Fruit fly (Drosophila melanogaster) whole organism, embryonic: Measurements from ENCODE around the gene CG6163.

Experiments
- CG10267 ChIP-seq: fragments of 200-800 bp; sonication (Bioruptor generic); optimal IDR thresholded peaks from 2 replicates; lab custom pipeline; 2018; ENCODE audit warnings: missing biosample characterization, mild to moderate bottlenecking, missing genetic modification characterization, moderate library complexity
- CG10274 ChIP-seq: fragments of 200-800 bp; sonication (Bioruptor generic); optimal IDR thresholded peaks from 3 replicates; lab custom pipeline; 2017; ENCODE audit warnings: missing biosample characterization, mild to moderate bottlenecking, missing genetic modification characterization
- CG10543 ChIP-seq: fragments of 200-800 bp; sonication (Bioruptor generic); optimal IDR thresholded peaks from 3 replicates; lab custom pipeline; 2017; ENCODE audit warnings: missing biosample characterization, mild to moderate bottlenecking, missing genetic modification characterization, moderate library complexity
- CG11560 ChIP-seq: fragments of 200-800 bp; sonication (Bioruptor generic); IDR thresholded peaks from 3 replicates; pipeline ENCODE4 v1.3.6; 2022; ENCODE audit warnings: missing biosample characterization, missing genetic modification characterization
- CG11695 ChIP-seq: fragments of 200-800 bp; sonication (Bioruptor generic); IDR thresholded peaks from 3 replicates; pipeline ENCODE4 v1.3.6; 2022; ENCODE audit warnings: missing biosample characterization, missing genetic modification characterization
- CG12071 ChIP-seq: fragments of 200-800 bp; sonication (Bioruptor generic); optimal IDR thresholded peaks from 3 replicates; lab custom pipeline; 2018; ENCODE audit warnings: missing biosample characterization, mild to moderate bottlenecking, missing genetic modification characterization
- CG12659 ChIP-seq: fragments of 200-800 bp; sonication (Bioruptor generic); optimal IDR thresholded peaks from 3 replicates; lab custom pipeline; 2017; ENCODE audit warnings: mild to moderate bottlenecking, missing biosample characterization, missing genetic modification reagents, missing genetic modification characterization
- CG12744 ChIP-seq: fragments of 200-800 bp; sonication (Bioruptor generic); optimal IDR thresholded peaks from 2 replicates; lab custom pipeline; 2016; ENCODE audit warnings: missing biosample characterization, missing genetic modification characterization
- CG13775 ChIP-seq: fragments of 200-800 bp; sonication (Bioruptor generic); optimal IDR thresholded peaks from 3 replicates; lab custom pipeline; 2017; ENCODE audit warnings: missing biosample characterization, mild to moderate bottlenecking, missing genetic modification characterization
- CG17328 ChIP-seq: fragments of 200-800 bp; sonication (Bioruptor generic); IDR thresholded peaks from 2 replicates; pipeline ENCODE4 v1.3.6; 2022; ENCODE audit warnings: missing biosample characterization, missing genetic modification characterization
- CG17568 ChIP-seq: fragments of 200-800 bp; sonication (Bioruptor generic); optimal IDR thresholded peaks from 2 replicates; lab custom pipeline; 2018; ENCODE audit warnings: missing biosample characterization, mild to moderate bottlenecking, missing genetic modification characterization, moderate library complexity
- CG17802 ChIP-seq: fragments of 200-800 bp; sonication (Bioruptor generic); optimal IDR thresholded peaks from 2 replicates; lab custom pipeline; 2018; ENCODE audit warnings: missing biosample characterization, mild to moderate bottlenecking, missing genetic modification characterization, moderate library complexity
- CG18476 ChIP-seq: fragments of 200-800 bp; sonication (Bioruptor generic); optimal IDR thresholded peaks from 2 replicates; lab custom pipeline; 2016; ENCODE audit warnings: missing biosample characterization, mild to moderate bottlenecking, missing genetic modification characterization
- CG2202 ChIP-seq: fragments of 200-800 bp; sonication (Bioruptor generic); optimal IDR thresholded peaks from 2 replicates; lab custom pipeline; 2018; ENCODE audit warnings: missing biosample characterization, mild to moderate bottlenecking, missing genetic modification characterization
- CG3281 ChIP-seq: fragments of 200-800 bp; sonication (Bioruptor generic); optimal IDR thresholded peaks from 3 replicates; lab custom pipeline; 2017; ENCODE audit warnings: missing biosample characterization, mild to moderate bottlenecking, missing genetic modification characterization
- CG4730 ChIP-seq: fragments of 200-800 bp; sonication (Bioruptor generic); IDR thresholded peaks from 2 replicates; pipeline ENCODE4 v1.3.6; 2022; ENCODE audit warnings: missing biosample characterization, missing genetic modification characterization
- CG4820 ChIP-seq: fragments of 200-800 bp; sonication (Bioruptor generic); optimal IDR thresholded peaks from 3 replicates; lab custom pipeline; 2016; ENCODE audit warnings: missing biosample characterization, missing genetic modification characterization
- CG5245 ChIP-seq: fragments of 200-800 bp; sonication (Bioruptor generic); optimal IDR thresholded peaks from 3 replicates; lab custom pipeline; 2016; ENCODE audit warnings: missing biosample characterization, missing genetic modification characterization
- CG6272 ChIP-seq: fragments of 200-800 bp; sonication (Bioruptor generic); IDR thresholded peaks from 2 replicates; pipeline ENCODE4 v1.3.6; 2022; ENCODE audit warnings: missing biosample characterization, missing genetic modification characterization
- CG6683 ChIP-seq: fragments of 200-800 bp; sonication (Bioruptor generic); optimal IDR thresholded peaks from 2 replicates; lab custom pipeline; 2017; ENCODE audit warnings: missing biosample characterization, mild to moderate bottlenecking, missing genetic modification characterization, missing genetic modification reagents
- CG6689 ChIP-seq: fragments of 200-800 bp; sonication (Bioruptor generic); IDR thresholded peaks from 2 replicates; pipeline ENCODE4 v1.3.6; 2022; ENCODE audit warnings: missing biosample characterization, missing genetic modification characterization
- CG7271 ChIP-seq: fragments of 200-800 bp; sonication (Bioruptor generic); optimal IDR thresholded peaks from 2 replicates; lab custom pipeline; 2018; ENCODE audit warnings: missing biosample characterization, mild to moderate bottlenecking, missing genetic modification characterization, moderate library complexity
- CG7928 ChIP-seq: fragments of 200-800 bp; sonication (Bioruptor generic); optimal IDR thresholded peaks from 2 replicates; lab custom pipeline; 2017; ENCODE audit warnings: missing biosample characterization, mild to moderate bottlenecking, missing genetic modification characterization
- CG8290 ChIP-seq, 3 experiments: fragments of 200-800 bp; sonication (Bioruptor generic); optimal IDR thresholded peaks; 2 replicates each; lab custom pipeline; 2016 to 2019; ENCODE audit warnings: missing biosample characterization in 3 of 3, missing genetic modification characterization in 3 of 3, mild to moderate bottlenecking in 2 of 3, moderate library complexity in 1 of 3
- CG8388 ChIP-seq: fragments of 200-800 bp; sonication (Bioruptor generic); optimal IDR thresholded peaks from 2 replicates; lab custom pipeline; 2019; ENCODE audit warnings: missing biosample characterization, mild to moderate bottlenecking, missing genetic modification characterization, moderate library complexity
- CG8944 ChIP-seq: fragments of 200-800 bp; sonication (Bioruptor generic); optimal IDR thresholded peaks from 3 replicates; lab custom pipeline; 2016; ENCODE audit warnings: missing biosample characterization, missing genetic modification characterization
- D ChIP-seq, 2 experiments: fragments of 200-800 bp in 1 of 2; fragments of >200 bp in 1 of 2; sonication (Bioruptor generic) in 1 of 2; optimal IDR thresholded peaks; 2 replicates in 1 of 2; 3 replicates in 1 of 2; lab custom pipeline; 2017; ENCODE audit warnings: mild to moderate bottlenecking in 1 of 2, missing biosample characterization in 1 of 2, missing genetic modification characterization in 1 of 2, missing genetic modification reagents in 1 of 2
- Fer2 ChIP-seq: fragments of 200-800 bp; sonication (Bioruptor generic); optimal IDR thresholded peaks from 2 replicates; lab custom pipeline; 2018; ENCODE audit warnings: missing biosample characterization, mild to moderate bottlenecking, missing genetic modification characterization, moderate library complexity
- GATAe ChIP-seq: fragments of 200-800 bp; sonication (Bioruptor generic); conservative IDR thresholded peaks from 2 replicates; pipeline ENCODE4 v1.3.6; 2022; ENCODE audit warnings: missing biosample characterization, missing genetic modification characterization
- Hand ChIP-seq: fragments of 200-800 bp; sonication (Bioruptor generic); optimal IDR thresholded peaks from 2 replicates; lab custom pipeline; 2017; ENCODE audit warnings: mild to moderate bottlenecking, missing biosample characterization, missing genetic modification reagents, missing genetic modification characterization
- Hr3 ChIP-seq: fragments of 200-800 bp; sonication (Bioruptor generic); optimal IDR thresholded peaks from 3 replicates; lab custom pipeline; 2016; ENCODE audit warnings: missing biosample characterization, missing genetic modification characterization
- Jarid2 ChIP-seq: fragments of 200-800 bp; sonication (Bioruptor generic); optimal IDR thresholded peaks from 3 replicates; lab custom pipeline; 2017; ENCODE audit warnings: mild to moderate bottlenecking, missing biosample characterization, missing genetic modification reagents, missing genetic modification characterization
- Nf-YC ChIP-seq: fragments of 200-800 bp; optimal IDR thresholded peaks from 3 replicates; lab custom pipeline; 2019; ENCODE audit warnings: missing biosample characterization, mild to moderate bottlenecking, missing genetic modification characterization, moderate library complexity
- Stat92E ChIP-seq, 3 experiments: fragments of >200 bp in 2 of 3; fragments of 200-800 bp in 1 of 3; sonication (Bioruptor generic) in 1 of 3; optimal IDR thresholded peaks; 2 replicates each; lab custom pipeline; 2017 to 2019; ENCODE audit warnings: missing biosample characterization in 3 of 3, missing genetic modification characterization in 3 of 3, mild to moderate bottlenecking in 1 of 3, moderate library complexity in 1 of 3
- az2 ChIP-seq: fragments of 200-800 bp; sonication (Bioruptor generic); optimal IDR thresholded peaks from 3 replicates; lab custom pipeline; 2016; ENCODE audit warnings: missing biosample characterization, missing genetic modification characterization
- crol ChIP-seq: fragments of 200-800 bp; sonication (Bioruptor generic); IDR thresholded peaks from 2 replicates; pipeline ENCODE4 v1.3.6; 2022; ENCODE audit warnings: missing biosample characterization, missing genetic modification characterization
- dpn ChIP-seq, 2 experiments: fragments of 200-800 bp; sonication (Bioruptor generic); optimal IDR thresholded peaks; 3 replicates each; lab custom pipeline; 2016; ENCODE audit warnings: missing biosample characterization in 2 of 2, missing genetic modification characterization in 2 of 2
- fd96Cb ChIP-seq: fragments of 200-800 bp; sonication (Bioruptor generic); optimal IDR thresholded peaks from 2 replicates; lab custom pipeline; 2018; ENCODE audit warnings: missing biosample characterization, mild to moderate bottlenecking, missing genetic modification characterization, moderate library complexity
- fu2 ChIP-seq: fragments of 200-800 bp; sonication (Bioruptor generic); optimal IDR thresholded peaks from 2 replicates; lab custom pipeline; 2016; ENCODE audit warnings: missing biosample characterization, missing genetic modification characterization
- grn ChIP-seq: fragments of 200-800 bp; sonication (Bioruptor generic); optimal IDR thresholded peaks from 3 replicates; lab custom pipeline; 2017; ENCODE audit warnings: missing biosample characterization, missing genetic modification characterization
- gsb ChIP-seq: fragments of 200-800 bp; sonication (Bioruptor generic); IDR thresholded peaks from 2 replicates; pipeline ENCODE4 v1.3.6; 2022; ENCODE audit warnings: missing biosample characterization, missing genetic modification characterization
- insv ChIP-seq, 2 experiments: fragments of 200-800 bp; sonication (Bioruptor generic); optimal IDR thresholded peaks; 3 replicates each; lab custom pipeline; 2016 to 2018; ENCODE audit warnings: missing biosample characterization in 2 of 2, missing genetic modification characterization in 2 of 2
- lmd ChIP-seq: fragments of 200-800 bp; sonication (Bioruptor generic); IDR thresholded peaks from 2 replicates; pipeline ENCODE4 v1.3.6; 2022; ENCODE audit warnings: missing biosample characterization, missing genetic modification characterization
- nerfin-2 ChIP-seq: fragments of 200-800 bp; sonication (Bioruptor generic); IDR thresholded peaks from 2 replicates; pipeline ENCODE4 v1.3.6; 2022; ENCODE audit warnings: missing biosample characterization, missing genetic modification characterization; ENCODE audit not compliant: partially characterized antibody
- oc ChIP-seq: fragments of 200-800 bp; sonication (Bioruptor generic); optimal IDR thresholded peaks from 2 replicates; lab custom pipeline; 2018; ENCODE audit warnings: missing biosample characterization, mild to moderate bottlenecking, missing genetic modification characterization, moderate library complexity
- pros ChIP-seq: fragments of 200-800 bp; sonication (Bioruptor generic); optimal IDR thresholded peaks from 3 replicates; lab custom pipeline; 2019; ENCODE audit warnings: missing biosample characterization, mild to moderate bottlenecking, missing genetic modification characterization, moderate library complexity
- pzg ChIP-seq: fragments of 200-800 bp; sonication (Bioruptor generic); optimal IDR thresholded peaks from 3 replicates; lab custom pipeline; 2018; ENCODE audit warnings: missing biosample characterization, mild to moderate bottlenecking, missing genetic modification characterization, moderate library complexity
- row ChIP-seq: fragments of 200-800 bp; sonication (Bioruptor generic); IDR thresholded peaks from 3 replicates; pipeline ENCODE4 v1.3.6; 2022; ENCODE audit warnings: missing biosample characterization, missing genetic modification characterization
- run ChIP-seq: fragments of 200-800 bp; sonication (Bioruptor generic); optimal IDR thresholded peaks from 3 replicates; lab custom pipeline; 2018; ENCODE audit warnings: missing biosample characterization, mild to moderate bottlenecking, missing genetic modification characterization

The CG6163 gene

DNA sequence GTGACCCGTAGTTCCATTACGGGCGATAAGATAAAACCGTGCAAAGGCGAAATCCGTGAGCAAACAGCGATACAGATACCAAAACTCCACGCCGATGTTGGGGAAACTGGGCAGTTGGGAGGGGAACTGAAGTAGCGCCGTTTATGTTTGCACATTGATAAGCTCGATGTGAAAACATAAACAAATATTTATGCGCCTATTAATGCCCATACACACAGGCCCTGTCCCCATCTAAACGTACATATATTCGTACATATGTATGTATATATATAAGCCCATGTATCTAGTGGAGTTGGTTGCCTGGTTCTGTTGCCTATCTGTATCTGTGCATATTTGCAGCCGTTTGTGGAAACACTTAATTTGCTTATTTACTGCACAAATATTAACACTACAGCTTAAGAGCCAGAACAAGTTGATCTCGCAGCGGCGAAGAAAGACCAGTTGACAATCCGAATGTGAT lies 10.4 kb downstream of the CG6163 start (continued):
- no peak for TF ChIP-seq nerfin-2 (GFP tag; lab: Robert Waterston, UW)
- peak in 1 of 2 experiments; percentile 36 for TF ChIP-seq insv (GFP tag; optimal IDR thresholded peaks at IDR 0.05; lab: Kevin White, UChicago)
- TF ChIP-seq CG12071 (GFP tag; lab: Kevin White, UChicago) = peak; percentile 88
- no peak for TF ChIP-seq CG6272
- no peak for TF ChIP-seq pros (GFP tag; lab: Kevin White, UChicago)
- no peak for TF ChIP-seq D (optimal IDR thresholded peaks at IDR 0.05; lab: Kevin White, UChicago)
- peak; percentile 64 for TF ChIP-seq D (GFP tag; optimal IDR thresholded peaks at IDR 0.05; lab: Kevin White, UChicago)
- peak; percentile 59 for TF ChIP-seq CG7928 (GFP tag; lab: Kevin White, UChicago)
- TF ChIP-seq CG8944 = peak; percentile 3
- peak; percentile 34 for TF ChIP-seq CG10267 (tag; lab: Kevin White, UChicago)
- peak; percentile 72 for TF ChIP-seq CG12659 (GFP tag; lab: Kevin White, UChicago)
- TF ChIP-seq CG5245 (GFP tag; lab: Kevin White, UChicago) = peak; percentile 36
- peak; percentile 79 for TF ChIP-seq CG11695
- TF ChIP-seq CG17568 (GFP tag; lab: Kevin White, UChicago) = peak; percentile 87
- TF ChIP-seq fu2 (GFP tag; lab: Kevin White, UChicago) = no peak
- no peak for TF ChIP-seq row (GFP tag; lab: Robert Waterston, UW)
- TF ChIP-seq CG2202 (tag; lab: Kevin White, UChicago) = peak; percentile 87
- peak; percentile 22 for TF ChIP-seq CG4820 (GFP tag; lab: Kevin White, UChicago)
- TF ChIP-seq CG12744 = peak; percentile 51
- peak; percentile 23 to 40 for TF ChIP-seq dpn (GFP tag; optimal IDR thresholded peaks at IDR 0.05; lab: Kevin White, UChicago)
- TF ChIP-seq crol = peak; percentile 74
- no peak for TF ChIP-seq CG11560 (tag; lab: Robert Waterston, UW)
- TF ChIP-seq CG6689 = no peak
- TF ChIP-seq fd96Cb = peak; percentile 43
- peak; percentile 53 for TF ChIP-seq CG8388 (GFP tag; lab: Kevin White, UChicago)
- TF ChIP-seq gsb = peak; percentile 39; the same call in 1 of the 2 replicates
- TF ChIP-seq oc (tag; lab: Kevin White, UChicago) = peak; percentile 74
- TF ChIP-seq CG13775 = peak; percentile 44
- peak; percentile 30; the same call in 1 of the 2 replicates for TF ChIP-seq CG4730 (GFP tag; lab: Robert Waterston, UW)
- no peak for TF ChIP-seq CG17802 (tag; lab: Kevin White, UChicago)
- TF ChIP-seq Stat92E (GFP tag; optimal IDR thresholded peaks at IDR 0.05; lab: Kevin White, UChicago) = no peak
- peak; percentile 81 for TF ChIP-seq CG10543 (GFP tag; lab: Kevin White, UChicago)
- peak; percentile 21 for TF ChIP-seq Fer2 (tag; lab: Kevin White, UChicago)
- peak; percentile 82 for TF ChIP-seq CG3281 (GFP tag; lab: Kevin White, UChicago)
- no peak for TF ChIP-seq Hr3 (GFP tag; lab: Kevin White, UChicago)
- TF ChIP-seq CG7271 (tag; lab: Kevin White, UChicago) = peak; percentile 75
- peak; percentile 67 for TF ChIP-seq grn (GFP tag; lab: Kevin White, UChicago)
- peak; percentile 62 for TF ChIP-seq Jarid2
- peak; percentile 53 for TF ChIP-seq CG10274 (GFP tag; lab: Kevin White, UChicago)
- TF ChIP-seq pzg (GFP tag; lab: Kevin White, UChicago) = no peak
- TF ChIP-seq CG18476 (GFP tag; lab: Kevin White, UChicago) = peak; percentile 58
- TF ChIP-seq CG6683 = peak; percentile 63
- TF ChIP-seq Nf-YC (tag; lab: Kevin White, UChicago) = peak; percentile 17
- peak; percentile 70 for TF ChIP-seq run (tag; lab: Kevin White, UChicago)
- TF ChIP-seq az2 (GFP tag; lab: Kevin White, UChicago) = no peak
- TF ChIP-seq Hand (GFP tag; lab: Kevin White, UChicago) = peak; percentile 46
- peak; percentile 31 for TF ChIP-seq CG8290 (GFP tag; optimal IDR thresholded peaks at IDR 0.05; lab: Kevin White, UChicago)
- TF ChIP-seq CG8290 (tag; optimal IDR thresholded peaks at IDR 0.05; lab: Kevin White, UChicago) = peak; percentile 79 to 88
- TF ChIP-seq GATAe = peak; percentile 92
- no peak; the same call in none of the 2 replicates for TF ChIP-seq CG17328 (GFP tag; lab: Robert Waterston, UW)
- no peak for TF ChIP-seq lmd (GFP tag; lab: Robert Waterston, UW)
